Worm (Caenorhabditis elegans) whole organism, L4 larva: ENCODE measurements around the gene C50B6.9.

Experiments used
- T20F7.1 ChIP-seq: fragments of 200-800 bp; sonication (Bioruptor generic); optimal IDR thresholded peaks from 2 replicates; lab custom pipeline; 2018; ENCODE audit warnings: mild to moderate bottlenecking, missing genetic modification characterization, missing compliant biosample characterization
- nhr-237 ChIP-seq: sonication (generic microtip); optimal IDR thresholded peaks from 2 replicates; lab custom pipeline; 2017; ENCODE audit warnings: missing biosample characterization, missing genetic modification characterization
- vab-7 ChIP-seq: fragments of 200-800 bp; sonication (Bioruptor generic); IDR thresholded peaks from 2 replicates; pipeline ENCODE4 v1.3.6; 2022; ENCODE audit warnings: missing genetic modification reagents, missing genetic modification characterization, missing compliant biosample characterization

ce11 chrV:13330919-13331318 is 5.2 kb upstream of the C50B6.9 start, which contains the start of gene nhr-129:
- TF ChIP-seq vab-7 (GFP tag; lab: Robert Waterston, UW), result no peak
- no peak for TF ChIP-seq nhr-237
- no peak for TF ChIP-seq T20F7.1 (GFP tag; lab: Kevin White, UChicago)
